Fruit fly (Drosophila melanogaster) whole organism, pupa: ENCODE results near the gene CAH5.

Source experiments
- CG12605 ChIP-seq: fragments of 200-800 bp; sonication (Bioruptor generic); IDR thresholded peaks from 2 replicates; pipeline ENCODE4 v1.3.6; 2022; ENCODE audit warnings: missing biosample characterization, missing genetic modification characterization
- CG32121 ChIP-seq: fragments of 200-800 bp; sonication (Bioruptor generic); IDR thresholded peaks from 2 replicates; pipeline ENCODE4 v1.3.6; 2022; ENCODE audit warnings: missing biosample characterization, missing genetic modification characterization
- CG8301 ChIP-seq: fragments of 200-800 bp; sonication (Bioruptor generic); optimal IDR thresholded peaks from 2 replicates; lab custom pipeline; 2018; ENCODE audit warnings: missing biosample characterization, mild to moderate bottlenecking, missing genetic modification characterization
- EcR ChIP-seq: fragments of 200-800 bp; sonication (Bioruptor generic); optimal IDR thresholded peaks from 3 replicates; lab custom pipeline; 2019; ENCODE audit warnings: missing biosample characterization, missing genetic modification characterization, mild to moderate bottlenecking, moderate library complexity, missing genetic modification reagents
- Pif1B ChIP-seq: fragments of 200-800 bp; sonication (Bioruptor generic); optimal IDR thresholded peaks from 3 replicates; lab custom pipeline; 2016; ENCODE audit warnings: missing biosample characterization, missing genetic modification characterization
- gl ChIP-seq: fragments of 200-800 bp; sonication (Bioruptor generic); optimal IDR thresholded peaks from 2 replicates; lab custom pipeline; 2018; ENCODE audit warnings: missing biosample characterization, mild to moderate bottlenecking, missing genetic modification characterization

dm6 chr3R:31301527-31301926, 39.1 kb downstream of the CAH5 start:
- TF ChIP-seq Pif1B (GFP tag; lab: Kevin White, UChicago) (no peak), EcR (peak; percentile 52), CG8301 (tag; lab: Kevin White, UChicago) (no peak), CG12605 (no peak), gl (tag; lab: Kevin White, UChicago) (no peak), CG32121 (no peak)
